Worm (Caenorhabditis elegans) whole organism, L2 larva: ENCODE results near the gene bra-1.

Source experiments
- blmp-1 ChIP-seq: sonication (generic microtip); optimal IDR thresholded peaks from 2 replicates; lab custom pipeline; 2017; ENCODE audit warnings: missing genetic modification characterization, mild to moderate bottlenecking, missing compliant biosample characterization, antibody characterized with exemption, moderate library complexity; ENCODE audit not compliant: insufficient read depth
- dmd-4 ChIP-seq: sonication (generic microtip); optimal IDR thresholded peaks from 2 replicates; lab custom pipeline; 2017; ENCODE audit warnings: missing biosample characterization, missing genetic modification characterization
- nhr-12 ChIP-seq: fragments of 150-350 bp; optimal IDR thresholded peaks from 2 replicates; lab custom pipeline; 2014; ENCODE audit warnings: missing biosample characterization, missing genetic modification characterization
- nhr-129 ChIP-seq: fragments of 150-350 bp; optimal IDR thresholded peaks from 2 replicates; lab custom pipeline; 2014; ENCODE audit warnings: missing biosample characterization, missing genetic modification characterization
- skn-1 ChIP-seq: sonication (generic microtip); optimal IDR thresholded peaks from 2 replicates; lab custom pipeline; 2017; ENCODE audit warnings: missing biosample characterization, missing genetic modification characterization
- unc-39 ChIP-seq: fragments of 150-350 bp; optimal IDR thresholded peaks from 2 replicates; lab custom pipeline; 2014; ENCODE audit warnings: missing biosample characterization, missing genetic modification characterization
- unc-55 ChIP-seq: fragments of 150-350 bp; sonication (generic microtip); optimal IDR thresholded peaks from 3 replicates; lab custom pipeline; 2014; ENCODE audit warnings: missing biosample characterization, missing genetic modification reagents, missing genetic modification characterization
- ztf-11 ChIP-seq: sonication (generic microtip); optimal IDR thresholded peaks from 2 replicates; lab custom pipeline; 2017; ENCODE audit warnings: missing biosample characterization, missing genetic modification characterization

DNA sequence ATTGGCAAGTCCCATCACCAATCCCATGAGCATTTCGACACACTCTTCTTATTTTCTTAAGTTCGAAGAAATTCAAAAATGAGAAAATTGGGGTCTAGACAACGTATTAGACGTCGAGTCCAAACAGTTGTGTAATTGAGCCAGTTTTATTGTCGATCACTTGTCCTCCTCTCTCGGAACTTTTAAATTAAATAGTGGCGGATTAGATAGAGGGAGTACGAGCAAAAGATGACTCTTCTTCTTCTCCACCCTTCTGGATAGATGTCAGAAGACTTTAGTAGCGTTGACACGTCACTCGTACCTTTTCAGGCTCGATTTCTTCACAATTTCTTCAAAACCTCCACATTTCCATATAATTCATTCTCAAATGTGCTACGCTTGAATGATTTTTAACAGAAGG lies 16.9 kb downstream of the bra-1 start:
- TF ChIP-seq dmd-4 (tag; lab: Kevin White, UChicago) = no peak
- TF ChIP-seq blmp-1 (tag; lab: Kevin White, UChicago) = no peak
- no peak for TF ChIP-seq ztf-11 (tag; lab: Kevin White, UChicago)
- no peak for TF ChIP-seq unc-55
- no peak for TF ChIP-seq nhr-12
- TF ChIP-seq skn-1 (tag; lab: Kevin White, UChicago) = no peak
- TF ChIP-seq nhr-129 (tag; lab: Kevin White, UChicago) = no peak
- no peak for TF ChIP-seq unc-39 (tag; lab: Kevin White, UChicago)
